Worm (Caenorhabditis elegans): Measurements from ENCODE around the gene ZK507.1.

Gene ZK507.1

DNA sequence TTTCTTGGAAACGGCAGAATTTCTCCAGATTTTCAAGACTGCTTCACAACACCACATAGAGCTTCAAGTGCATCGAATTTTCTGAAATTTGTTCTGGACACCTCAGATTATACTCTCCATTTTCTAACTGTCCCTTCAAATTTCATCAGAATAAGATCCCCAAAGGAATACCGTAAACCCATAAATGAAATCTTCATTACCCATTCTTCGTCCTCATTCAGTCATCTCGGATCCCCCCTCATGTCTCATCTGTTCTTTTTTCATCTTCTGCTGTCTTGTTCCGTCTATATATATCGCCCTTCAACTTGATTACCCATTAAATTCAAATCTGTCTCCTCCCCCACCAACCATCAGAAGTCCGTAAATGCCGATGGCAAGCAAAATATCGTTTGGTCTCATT lies 13.0 kb upstream of the ZK507.1 start:
- TF ChIP-seq blmp-1 (tag; optimal IDR thresholded peaks at IDR 0.05) (peak; percentile 0), alr-1 (tag; optimal IDR thresholded peaks at IDR 0.05; ENCODE audit: borderline replicate concordance) (no peak)

DNA sequence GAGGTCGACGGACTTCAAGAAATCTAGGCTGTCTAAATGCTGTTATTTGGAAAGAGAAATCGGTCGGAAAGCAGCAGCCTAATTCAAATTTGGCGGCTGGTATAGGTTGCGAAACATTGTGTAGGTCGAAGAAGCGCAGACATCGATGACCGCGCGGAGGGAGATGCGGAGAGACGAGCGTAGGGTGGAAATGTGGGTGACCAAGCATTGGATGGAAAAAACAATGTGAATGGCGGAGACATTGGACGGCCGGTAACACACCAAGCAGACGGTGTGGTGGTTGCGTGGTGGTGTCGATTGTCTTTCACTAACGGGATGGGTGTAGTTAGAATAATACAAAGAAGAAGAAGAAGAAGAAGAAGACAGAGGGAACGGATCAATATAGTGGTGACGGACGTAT lies 11.4 kb upstream of the ZK507.1 start:
- peak; percentile 23 for TF ChIP-seq blmp-1 (tag; optimal IDR thresholded peaks at IDR 0.05)
- no peak for TF ChIP-seq ceh-8 (GFP tag; optimal IDR thresholded peaks at IDR 0.05)
- TF ChIP-seq lin-14 (GFP tag; optimal IDR thresholded peaks at IDR 0.05): no peak
- no peak for TF ChIP-seq dsc-1 (tag; optimal IDR thresholded peaks at IDR 0.05)
- no peak for TF ChIP-seq efl-1 (optimal IDR thresholded peaks at IDR 0.05)
- TF ChIP-seq efl-1 (GFP tag; optimal IDR thresholded peaks at IDR 0.05 in 1 of 2): peak; percentile 43 to 85

DNA sequence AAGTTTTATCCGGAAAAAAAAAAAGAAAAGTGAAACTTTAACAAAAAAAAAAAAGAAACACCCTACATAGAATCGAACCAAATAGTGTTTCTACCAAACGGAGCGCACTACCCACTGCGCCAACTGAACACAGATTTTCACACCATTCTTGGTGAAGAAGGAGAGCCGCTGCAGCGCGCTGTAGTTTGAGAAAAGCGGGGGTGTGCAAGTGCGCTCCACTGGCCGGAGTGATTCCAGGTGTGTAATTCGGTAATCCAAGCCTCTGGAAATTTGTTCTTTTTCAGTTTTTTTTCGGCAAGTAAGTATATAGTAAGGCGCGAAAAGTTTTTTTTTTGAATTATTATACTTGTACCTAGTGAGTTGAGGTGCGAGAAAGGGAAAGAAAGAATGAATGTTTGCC lies 9.8 kb upstream of the ZK507.1 start:
- TF ChIP-seq dpl-1 (GFP tag; optimal IDR thresholded peaks at IDR 0.05) (peak in 1 of 3 experiments; percentile 11), isw-1 (GFP tag; IDR thresholded peaks at IDR 0.05) (peak; percentile 21; the same call in 1 of the 2 replicates), fkh-8 (tag; optimal IDR thresholded peaks at IDR 0.05) (peak; percentile 16), nhr-47 (tag; optimal IDR thresholded peaks at IDR 0.05) (peak; percentile 12), lsy-2 (tag; optimal IDR thresholded peaks at IDR 0.05) (peak in 1 of 2 experiments; percentile 19), efl-1 (optimal IDR thresholded peaks at IDR 0.05) (peak in 1 of 2 experiments; percentile 25), efl-1 (GFP tag; optimal IDR thresholded peaks at IDR 0.05 in 1 of 2) (peak in 1 of 2 experiments; percentile 10), nhr-71 (tag; optimal IDR thresholded peaks at IDR 0.05) (peak; percentile 27), lin-14 (GFP tag; optimal IDR thresholded peaks at IDR 0.05) (peak; percentile 10)

DNA sequence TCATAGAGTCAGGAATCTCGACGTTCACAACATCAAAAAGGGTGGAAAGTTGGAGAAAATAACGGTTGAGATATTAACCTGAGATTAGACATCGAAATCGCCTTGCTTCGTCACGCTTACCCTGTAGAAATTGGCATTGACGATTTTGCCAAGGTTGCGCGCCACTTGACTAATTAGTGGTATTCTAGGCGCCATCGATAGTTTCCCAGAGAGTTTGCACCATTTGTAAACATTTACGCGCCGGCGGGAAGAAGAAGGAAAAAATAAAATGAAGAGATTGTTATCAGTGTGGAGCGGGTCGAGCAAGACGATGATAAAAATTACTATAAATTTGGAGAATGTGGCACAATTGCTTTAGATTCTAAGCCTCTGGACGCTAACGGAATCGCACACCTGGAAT lies 9.2 kb upstream of the ZK507.1 start:
- TF ChIP-seq elt-2 (tag; optimal IDR thresholded peaks at IDR 0.05): peak; percentile 28
- peak; percentile 22 for TF ChIP-seq lin-14 (GFP tag; optimal IDR thresholded peaks at IDR 0.05)
- TF ChIP-seq nhr-19 (GFP tag; conservative IDR thresholded peaks at IDR 0.05): no peak
- peak; percentile 53 for TF ChIP-seq nhr-85 (tag)
- TF ChIP-seq jun-1 (tag; optimal IDR thresholded peaks at IDR 0.05): no peak
- TF ChIP-seq C04F5.9 (tag; optimal IDR thresholded peaks at IDR 0.05): no peak
- no peak for TF ChIP-seq unc-98 (GFP tag; IDR thresholded peaks at IDR 0.05)
- TF ChIP-seq nhr-77 (tag; optimal IDR thresholded peaks at IDR 0.05): no peak
- peak; percentile 46 for TF ChIP-seq blmp-1 (tag; optimal IDR thresholded peaks at IDR 0.05)

DNA sequence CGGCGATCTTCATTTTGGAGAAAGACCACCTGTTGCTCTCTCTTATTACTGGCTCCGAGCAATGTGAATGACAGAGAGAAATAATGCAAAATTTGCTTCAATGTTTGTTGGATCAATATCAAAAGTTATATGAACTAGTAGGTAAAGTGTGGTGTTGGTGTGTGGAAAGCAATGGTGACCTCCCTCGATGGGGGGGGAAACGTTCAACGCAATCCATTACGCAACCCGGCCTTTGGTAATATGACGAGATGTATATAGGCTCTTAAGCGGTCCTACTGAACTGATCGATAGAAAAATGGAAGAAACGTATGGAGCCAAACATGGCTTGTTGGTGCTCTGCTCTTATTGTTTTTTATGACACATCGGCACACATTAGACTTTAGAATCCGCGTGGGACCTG lies 8.6 kb upstream of the ZK507.1 start:
- no peak for TF ChIP-seq efl-1 (optimal IDR thresholded peaks at IDR 0.05)
- peak in 1 of 2 experiments; percentile 83 for TF ChIP-seq efl-1 (GFP tag; optimal IDR thresholded peaks at IDR 0.05 in 1 of 2)
- no peak for TF ChIP-seq pqm-1 (tag; optimal IDR thresholded peaks at IDR 0.05)

DNA sequence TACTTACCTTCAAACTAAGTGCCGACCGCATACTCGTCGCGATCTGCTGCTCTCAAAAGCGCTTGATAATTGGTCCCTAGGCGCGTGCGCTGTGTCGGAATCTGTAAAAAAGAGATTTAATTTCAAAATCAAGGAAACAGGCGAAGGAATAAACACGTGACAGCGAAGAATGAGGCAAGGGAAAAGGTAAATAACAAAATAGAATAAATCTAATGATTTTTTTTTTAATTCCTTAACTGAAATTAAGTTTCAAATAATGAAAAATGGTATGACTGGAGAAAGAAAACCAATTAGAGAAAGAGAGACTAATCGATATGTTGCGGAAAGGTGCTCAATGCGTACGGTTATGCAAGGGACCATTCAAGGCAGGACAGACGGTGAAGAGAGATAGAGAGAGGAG lies 8.1 kb upstream of the ZK507.1 start, which contains the start of gene cya-1:
Gene cya-1, minus strand, starts transcription at position 101 of the 400 bp plus-strand sequence.
- TF ChIP-seq pag-3 (tag; optimal IDR thresholded peaks at IDR 0.05; ENCODE audit: borderline replicate concordance, insufficient read depth): no peak
- TF ChIP-seq vab-15 (tag; optimal IDR thresholded peaks at IDR 0.05): no peak
- no peak for TF ChIP-seq ets-5 (GFP tag; IDR thresholded peaks at IDR 0.05)
- no peak for TF ChIP-seq mab-9 (GFP tag; IDR thresholded peaks at IDR 0.05)
- no peak for TF ChIP-seq nhr-237 (tag; optimal IDR thresholded peaks at IDR 0.05)
- TF ChIP-seq zip-4 (GFP tag; optimal IDR thresholded peaks at IDR 0.05): no peak
- TF ChIP-seq nhr-19 (GFP tag; conservative IDR thresholded peaks at IDR 0.05): no peak
- no peak for TF ChIP-seq lsy-2 (tag; optimal IDR thresholded peaks at IDR 0.05)
- TF ChIP-seq lin-15B (tag; optimal IDR thresholded peaks at IDR 0.05): no peak
- no peak for TF ChIP-seq irx-1 (tag; optimal IDR thresholded peaks at IDR 0.05)
- TF ChIP-seq dsc-1 (tag; optimal IDR thresholded peaks at IDR 0.05): no peak
- no peak for TF ChIP-seq ceh-63 (GFP tag; optimal IDR thresholded peaks at IDR 0.05)
- no peak for TF ChIP-seq elt-2 (tag; optimal IDR thresholded peaks at IDR 0.05)
- no peak for TF ChIP-seq C16A3.4 (tag; optimal IDR thresholded peaks at IDR 0.05)
- no peak for TF ChIP-seq sox-4 (tag; optimal IDR thresholded peaks at IDR 0.05)
- TF ChIP-seq sup-37 (GFP tag; optimal IDR thresholded peaks at IDR 0.05): no peak
- no peak for TF ChIP-seq dpl-1 (GFP tag; optimal IDR thresholded peaks at IDR 0.05)
- no peak for TF ChIP-seq Y116A8C.19 (tag; optimal IDR thresholded peaks at IDR 0.05; ENCODE audit: borderline replicate concordance)
- no peak for TF ChIP-seq fkh-10 (GFP tag; optimal IDR thresholded peaks at IDR 0.05)

Measured in whole organism, L1 larva.